Fruit fly (Drosophila melanogaster): ENCODE measurements around the gene CG18787.

Gene CG18787

dm6 chr2L:11965610-11966594 is 33.2 kb downstream of the CG18787 start:
- TF ChIP-seq Ets98B (GFP tag; IDR thresholded peaks at IDR 0.05), result no peak
- no peak for TF ChIP-seq CG4496 (GFP tag; IDR thresholded peaks at IDR 0.05)
- TF ChIP-seq CG15710 (tag; optimal IDR thresholded peaks at IDR 0.05), result peak; percentile 59
- peak; percentile 43 for TF ChIP-seq gl (tag; optimal IDR thresholded peaks at IDR 0.05)
- TF ChIP-seq EcR (GFP tag; optimal IDR thresholded peaks at IDR 0.05), result peak; percentile 49
- no peak for TF ChIP-seq CG13204 (GFP tag; optimal IDR thresholded peaks at IDR 0.05)
- TF ChIP-seq CG10348 (GFP tag; IDR thresholded peaks at IDR 0.05), result no peak
- no peak for TF ChIP-seq CG12605 (GFP tag; IDR thresholded peaks at IDR 0.05)
- TF ChIP-seq CG14655 (GFP tag; optimal IDR thresholded peaks at IDR 0.05), result peak; percentile 53
- peak; percentile 18 for TF ChIP-seq CG17806 (tag; optimal IDR thresholded peaks at IDR 0.05)
- no peak for TF ChIP-seq CG32121 (GFP tag; IDR thresholded peaks at IDR 0.05)
- no peak for TF ChIP-seq rn (GFP tag; IDR thresholded peaks at IDR 0.05)
- no peak for TF ChIP-seq Pif1A (GFP tag; optimal IDR thresholded peaks at IDR 0.05)
- peak; percentile 25 for TF ChIP-seq Snoo (tag; optimal IDR thresholded peaks at IDR 0.05)
- TF ChIP-seq CG8301 (tag; optimal IDR thresholded peaks at IDR 0.05), result peak; percentile 22
- peak; percentile 67 for TF ChIP-seq CG8159 (tag; optimal IDR thresholded peaks at IDR 0.05)
- no peak for TF ChIP-seq D1 (tag; optimal IDR thresholded peaks at IDR 0.05)
- TF ChIP-seq CG9948 (tag; optimal IDR thresholded peaks at IDR 0.05), result peak; percentile 43
- TF ChIP-seq fd96Ca (GFP tag; IDR thresholded peaks at IDR 0.05), result 0 out of 3 replicates have a peak, but pooled peaks have one; percentile 28
- peak; percentile 8 for TF ChIP-seq CG34367 (tag; optimal IDR thresholded peaks at IDR 0.05)
- no peak for TF ChIP-seq Pif1B (GFP tag; optimal IDR thresholded peaks at IDR 0.05)

dm6 chr2L:11963422-11964322 is 35.5 kb downstream of the CG18787 start:
- peak; percentile 21 for TF ChIP-seq Pif1A (GFP tag; optimal IDR thresholded peaks at IDR 0.05)
- no peak for TF ChIP-seq CG14655 (GFP tag; optimal IDR thresholded peaks at IDR 0.05)

dm6 chr2L:11960909-11961308 is 38.2 kb downstream of the CG18787 start:
- TF ChIP-seq Pif1B (GFP tag; optimal IDR thresholded peaks at IDR 0.05) (no peak), Pif1A (GFP tag; optimal IDR thresholded peaks at IDR 0.05) (no peak), CG17806 (tag; optimal IDR thresholded peaks at IDR 0.05) (no peak), Snoo (tag; optimal IDR thresholded peaks at IDR 0.05) (no peak), Ets98B (GFP tag; IDR thresholded peaks at IDR 0.05) (no peak), CG10348 (GFP tag; IDR thresholded peaks at IDR 0.05) (no peak), CG15710 (tag; optimal IDR thresholded peaks at IDR 0.05) (no peak)

dm6 chr2L:11958729-11959128 is 40.4 kb downstream of the CG18787 start:
- no peak for TF ChIP-seq EcR (GFP tag; optimal IDR thresholded peaks at IDR 0.05)
- no peak for TF ChIP-seq Snoo (tag; optimal IDR thresholded peaks at IDR 0.05)
- no peak for TF ChIP-seq CG9948 (tag; optimal IDR thresholded peaks at IDR 0.05)
- no peak for TF ChIP-seq CG17806 (tag; optimal IDR thresholded peaks at IDR 0.05)
- peak; percentile 10 for TF ChIP-seq Pif1A (GFP tag; optimal IDR thresholded peaks at IDR 0.05)
- no peak for TF ChIP-seq CG34367 (tag; optimal IDR thresholded peaks at IDR 0.05)
- TF ChIP-seq CG8159 (tag; optimal IDR thresholded peaks at IDR 0.05), result peak; percentile 18
- TF ChIP-seq CG14655 (GFP tag; optimal IDR thresholded peaks at IDR 0.05), result peak; percentile 32

dm6 chr2L:11955839-11956238 is 43.3 kb downstream of the CG18787 start:
- TF ChIP-seq CG4496 (GFP tag; IDR thresholded peaks at IDR 0.05), result no peak
- no peak for TF ChIP-seq CG34367 (tag; optimal IDR thresholded peaks at IDR 0.05)
- TF ChIP-seq CG14655 (GFP tag; optimal IDR thresholded peaks at IDR 0.05), result no peak
- TF ChIP-seq fd96Ca (GFP tag; IDR thresholded peaks at IDR 0.05), result no peak
- TF ChIP-seq CG10348 (GFP tag; IDR thresholded peaks at IDR 0.05), result no peak
- no peak for TF ChIP-seq CG13204 (GFP tag; optimal IDR thresholded peaks at IDR 0.05)
- no peak for TF ChIP-seq Ets98B (GFP tag; IDR thresholded peaks at IDR 0.05)
- TF ChIP-seq EcR (GFP tag; optimal IDR thresholded peaks at IDR 0.05), result no peak
- TF ChIP-seq D1 (tag; optimal IDR thresholded peaks at IDR 0.05), result no peak
- TF ChIP-seq gl (tag; optimal IDR thresholded peaks at IDR 0.05), result no peak
- no peak for TF ChIP-seq CG9948 (tag; optimal IDR thresholded peaks at IDR 0.05)
- TF ChIP-seq Snoo (tag; optimal IDR thresholded peaks at IDR 0.05), result no peak

- TF ChIP-seq CG12605 (GFP tag; IDR thresholded peaks at IDR 0.05) (peak; percentile 89), CG8159 (tag; optimal IDR thresholded peaks at IDR 0.05) (peak; percentile 34), CG15710 (tag; optimal IDR thresholded peaks at IDR 0.05) (peak; percentile 57), D1 (tag; optimal IDR thresholded peaks at IDR 0.05) (no peak), CG13204 (GFP tag; optimal IDR thresholded peaks at IDR 0.05) (peak; percentile 48), fd96Ca (GFP tag; IDR thresholded peaks at IDR 0.05) (peak; percentile 94), Pif1B (GFP tag; optimal IDR thresholded peaks at IDR 0.05) (peak; percentile 48), CG4496 (GFP tag; IDR thresholded peaks at IDR 0.05) (peak; percentile 95), CG32121 (GFP tag; IDR thresholded peaks at IDR 0.05) (peak; percentile 94), CG14655 (GFP tag; optimal IDR thresholded peaks at IDR 0.05) (peak; percentile 85), CG10348 (GFP tag; IDR thresholded peaks at IDR 0.05) (peak; percentile 75), Pif1A (GFP tag; optimal IDR thresholded peaks at IDR 0.05) (peak; percentile 80), EcR (GFP tag; optimal IDR thresholded peaks at IDR 0.05) (no peak), CG34367 (tag; optimal IDR thresholded peaks at IDR 0.05) (peak; percentile 68), CG8301 (tag; optimal IDR thresholded peaks at IDR 0.05) (peak; percentile 87), Snoo (tag; optimal IDR thresholded peaks at IDR 0.05) (peak; percentile 36), CG9948 (tag; optimal IDR thresholded peaks at IDR 0.05) (peak; percentile 67), gl (tag; optimal IDR thresholded peaks at IDR 0.05) (no peak), Ets98B (GFP tag; IDR thresholded peaks at IDR 0.05) (peak; percentile 94), CG17806 (tag; optimal IDR thresholded peaks at IDR 0.05) (peak; percentile 44), rn (GFP tag; IDR thresholded peaks at IDR 0.05) (peak; percentile 89)
These were observed 49.2 kb downstream of the CG18787 start for dm6 chr2L:11949917-11950316.

Measured in whole organism, pupa.